Worm (Caenorhabditis elegans): Measurements from ENCODE around the gene R105.1.

ce11 chrIV:4678718-4679117 is 45.2 kb downstream of the R105.1 start, which contains the start of gene kin-36:
- TF ChIP-seq ztf-11 (tag; optimal IDR thresholded peaks at IDR 0.05) (no peak), nhr-76 (tag; optimal IDR thresholded peaks at IDR 0.05) (no peak), nhr-2 (tag; optimal IDR thresholded peaks at IDR 0.05) (no peak)

Data from whole organism, mixed stage, embryonic.